Fruit fly (Drosophila melanogaster) whole organism, embryonic: ENCODE data around the gene CG31219.
A peak's percentile ranks its signal among the peaks of the same experiment; 100 is the strongest.

Experiments used
- B-H1 ChIP-seq: fragments of 200-800 bp; sonication (Bioruptor generic); IDR thresholded peaks from 3 replicates; pipeline ENCODE4 v1.3.6; 2022; ENCODE audit warnings: missing biosample characterization, missing genetic modification characterization
- Bgb ChIP-seq: fragments of 200-800 bp; sonication (Bioruptor generic); IDR thresholded peaks from 2 replicates; pipeline ENCODE4 v1.3.6; 2022; ENCODE audit warnings: missing biosample characterization, missing genetic modification characterization; ENCODE audit not compliant: partially characterized antibody
- CG12071 ChIP-seq: fragments of 200-800 bp; sonication (Bioruptor generic); optimal IDR thresholded peaks from 3 replicates; lab custom pipeline; 2018; ENCODE audit warnings: missing biosample characterization, mild to moderate bottlenecking, missing genetic modification characterization
- CG12236 ChIP-seq: fragments of 200-800 bp; sonication (Bioruptor generic); optimal IDR thresholded peaks from 2 replicates; lab custom pipeline; 2016; ENCODE audit warnings: missing biosample characterization, missing genetic modification characterization
- CG14014 ChIP-seq: fragments of 200-800 bp; sonication (Bioruptor generic); IDR thresholded peaks from 2 replicates; pipeline ENCODE4 v1.3.6; 2022; ENCODE audit warnings: missing biosample characterization, missing genetic modification characterization
- CG14441 ChIP-seq: fragments of 200-800 bp; sonication (Bioruptor generic); IDR thresholded peaks from 2 replicates; pipeline ENCODE4 v1.3.6; 2022; ENCODE audit warnings: missing biosample characterization, missing genetic modification characterization
- CG1602 ChIP-seq: fragments of 200-800 bp; sonication (Bioruptor generic); optimal IDR thresholded peaks from 3 replicates; lab custom pipeline; 2016; ENCODE audit warnings: missing biosample characterization, missing genetic modification characterization
- CG1647 ChIP-seq: fragments of 200-800 bp; sonication (Bioruptor generic); optimal IDR thresholded peaks from 3 replicates; lab custom pipeline; 2016; ENCODE audit warnings: missing biosample characterization, missing genetic modification characterization
- CG16779 ChIP-seq: fragments of 200-800 bp; sonication (Bioruptor generic); IDR thresholded peaks from 2 replicates; pipeline ENCODE4 v1.3.6; 2022; ENCODE audit warnings: missing biosample characterization, missing genetic modification characterization
- CG16815 ChIP-seq: fragments of 200-800 bp; sonication (Bioruptor generic); optimal IDR thresholded peaks from 3 replicates; lab custom pipeline; 2017; ENCODE audit warnings: missing biosample characterization, mild to moderate bottlenecking, missing genetic modification characterization
- CG18262 ChIP-seq: fragments of 200-800 bp; optimal IDR thresholded peaks from 3 replicates; lab custom pipeline; 2019; ENCODE audit warnings: missing biosample characterization, mild to moderate bottlenecking, missing genetic modification characterization, moderate library complexity
- CG18764 ChIP-seq: fragments of 200-800 bp; sonication (Bioruptor generic); optimal IDR thresholded peaks from 3 replicates; lab custom pipeline; 2016; ENCODE audit warnings: missing biosample characterization, missing genetic modification characterization
- CG2678 ChIP-seq: fragments of 200-800 bp; sonication (Bioruptor generic); optimal IDR thresholded peaks from 3 replicates; lab custom pipeline; 2019; ENCODE audit warnings: missing biosample characterization, mild to moderate bottlenecking, missing genetic modification characterization, moderate library complexity
- CG2889 ChIP-seq: fragments of 200-800 bp; sonication (Bioruptor generic); IDR thresholded peaks from 3 replicates; pipeline ENCODE4 v1.3.6; 2022; ENCODE audit warnings: missing biosample characterization, missing genetic modification characterization
- CG30403 ChIP-seq: fragments of 200-800 bp; sonication (Bioruptor generic); optimal IDR thresholded peaks from 3 replicates; lab custom pipeline; 2016; ENCODE audit warnings: missing biosample characterization, missing genetic modification characterization
- CG3281 ChIP-seq: fragments of 200-800 bp; sonication (Bioruptor generic); optimal IDR thresholded peaks from 3 replicates; lab custom pipeline; 2017; ENCODE audit warnings: missing biosample characterization, mild to moderate bottlenecking, missing genetic modification characterization
- CG4282 ChIP-seq: fragments of 200-800 bp; sonication (Bioruptor generic); optimal IDR thresholded peaks from 2 replicates; lab custom pipeline; 2016; ENCODE audit warnings: missing biosample characterization, missing genetic modification characterization
- CG4328 ChIP-seq: fragments of 200-800 bp; sonication (Bioruptor generic); optimal IDR thresholded peaks from 3 replicates; lab custom pipeline; 2017; ENCODE audit warnings: missing biosample characterization, missing genetic modification reagents, missing genetic modification characterization
- CG43689 ChIP-seq: fragments of 200-800 bp; sonication (Bioruptor generic); IDR thresholded peaks from 2 replicates; pipeline ENCODE4 v1.3.6; 2022; ENCODE audit warnings: missing biosample characterization, missing genetic modification characterization
- CG6175 ChIP-seq: fragments of 200-800 bp; sonication (Bioruptor generic); IDR thresholded peaks from 3 replicates; pipeline ENCODE4 v1.3.6; 2022; ENCODE audit warnings: missing biosample characterization, missing genetic modification characterization
- CG6272 ChIP-seq: fragments of 200-800 bp; sonication (Bioruptor generic); IDR thresholded peaks from 2 replicates; pipeline ENCODE4 v1.3.6; 2022; ENCODE audit warnings: missing biosample characterization, missing genetic modification characterization
- CG6654 ChIP-seq: fragments of 200-800 bp; sonication (Bioruptor generic); optimal IDR thresholded peaks from 2 replicates; lab custom pipeline; 2017; ENCODE audit warnings: missing biosample characterization, mild to moderate bottlenecking, missing genetic modification characterization
- CG7357 ChIP-seq: fragments of 200-800 bp; sonication (Bioruptor generic); IDR thresholded peaks from 3 replicates; pipeline ENCODE4 v1.3.6; 2022; ENCODE audit warnings: missing biosample characterization, missing genetic modification characterization
- CG8944 ChIP-seq: fragments of 200-800 bp; sonication (Bioruptor generic); optimal IDR thresholded peaks from 3 replicates; lab custom pipeline; 2016; ENCODE audit warnings: missing biosample characterization, missing genetic modification characterization
- Dad ChIP-seq: fragments of 200-800 bp; sonication (Bioruptor generic); optimal IDR thresholded peaks from 3 replicates; lab custom pipeline; 2016; ENCODE audit warnings: missing biosample characterization, missing genetic modification characterization
- Doc2 ChIP-seq: fragments of 200-800 bp; sonication (Bioruptor generic); IDR thresholded peaks from 2 replicates; pipeline ENCODE4 v1.3.6; 2022; ENCODE audit warnings: missing biosample characterization, missing genetic modification characterization
- Fer3 ChIP-seq: fragments of 200-800 bp; sonication (Bioruptor generic); optimal IDR thresholded peaks from 2 replicates; lab custom pipeline; 2018; ENCODE audit warnings: missing biosample characterization, mild to moderate bottlenecking, missing genetic modification characterization, moderate library complexity
- Hmx ChIP-seq: fragments of 200-800 bp; sonication (Bioruptor generic); optimal IDR thresholded peaks from 2 replicates; lab custom pipeline; 2016; ENCODE audit warnings: missing biosample characterization, missing genetic modification characterization
- Kr ChIP-seq: fragments of 200-800 bp; sonication (Bioruptor generic); optimal IDR thresholded peaks from 2 replicates; lab custom pipeline; 2017; ENCODE audit warnings: missing biosample characterization, mild to moderate bottlenecking, missing genetic modification characterization
- Mes4 ChIP-seq: fragments of 200-800 bp; sonication (Bioruptor generic); optimal IDR thresholded peaks from 2 replicates; lab custom pipeline; 2016; ENCODE audit warnings: missing biosample characterization, missing genetic modification characterization
- Nf-YB ChIP-seq: fragments of 200-800 bp; sonication (Bioruptor generic); optimal IDR thresholded peaks from 3 replicates; lab custom pipeline; 2019; ENCODE audit warnings: missing biosample characterization, mild to moderate bottlenecking, missing genetic modification characterization, moderate library complexity
- Scr ChIP-seq: fragments of 200-800 bp; sonication (Bioruptor generic); IDR thresholded peaks from 2 replicates; pipeline ENCODE4 v1.3.6; 2022; ENCODE audit warnings: missing biosample characterization, missing genetic modification characterization; ENCODE audit not compliant: partially characterized antibody
- Xbp1 ChIP-seq: fragments of 200-800 bp; sonication (Bioruptor generic); optimal IDR thresholded peaks from 3 replicates; lab custom pipeline; 2016; ENCODE audit warnings: missing biosample characterization, mild to moderate bottlenecking, missing genetic modification characterization
- bsh ChIP-seq, 2 experiments: fragments of 200-800 bp; sonication (Bioruptor generic); optimal IDR thresholded peaks; 2 replicates each; lab custom pipeline; 2017 to 2018; ENCODE audit warnings: mild to moderate bottlenecking in 2 of 2, missing biosample characterization in 2 of 2, missing genetic modification characterization in 2 of 2, moderate library complexity in 1 of 2
- chinmo ChIP-seq: fragments of 200-800 bp; sonication (Bioruptor generic); IDR thresholded peaks from 4 replicates; pipeline ENCODE4 v1.3.6; 2022; ENCODE audit warnings: missing biosample characterization, missing genetic modification characterization; ENCODE audit not compliant: partially characterized antibody
- da ChIP-seq: fragments of 200-800 bp; sonication (Bioruptor generic); optimal IDR thresholded peaks from 2 replicates; lab custom pipeline; 2016; ENCODE audit warnings: missing biosample characterization, missing genetic modification characterization
- dimm ChIP-seq: fragments of 200-800 bp; sonication (Bioruptor generic); IDR thresholded peaks from 2 replicates; pipeline ENCODE4 v1.3.6; 2022; ENCODE audit warnings: missing biosample characterization, missing genetic modification characterization
- dm ChIP-seq: fragments of 200-800 bp; sonication (Bioruptor generic); optimal IDR thresholded peaks from 3 replicates; lab custom pipeline; 2016; ENCODE audit warnings: missing biosample characterization, missing genetic modification characterization
- gcm2 ChIP-seq: fragments of 200-800 bp; sonication (Bioruptor generic); optimal IDR thresholded peaks from 2 replicates; lab custom pipeline; 2016; ENCODE audit warnings: missing biosample characterization, missing genetic modification characterization
- gem ChIP-seq: fragments of 200-800 bp; sonication (Bioruptor generic); optimal IDR thresholded peaks from 2 replicates; lab custom pipeline; 2019; ENCODE audit warnings: missing biosample characterization, mild to moderate bottlenecking, missing genetic modification characterization, moderate library complexity
- jigr1 ChIP-seq: fragments of 200-800 bp; sonication (Bioruptor generic); IDR thresholded peaks from 3 replicates; pipeline ENCODE4 v1.3.6; 2022; ENCODE audit warnings: missing biosample characterization, missing genetic modification characterization
- knrl ChIP-seq: fragments of 200-800 bp; sonication (Bioruptor generic); IDR thresholded peaks from 3 replicates; pipeline ENCODE4 v1.3.6; 2022; ENCODE audit warnings: missing biosample characterization, missing genetic modification characterization; ENCODE audit not compliant: partially characterized antibody
- lab ChIP-seq: fragments of 200-800 bp; sonication (Bioruptor generic); optimal IDR thresholded peaks from 3 replicates; lab custom pipeline; 2017; ENCODE audit warnings: missing biosample characterization, missing genetic modification characterization, mild to moderate bottlenecking, moderate library complexity, missing genetic modification reagents
- maf-S ChIP-seq: fragments of 200-800 bp; sonication (Bioruptor generic); optimal IDR thresholded peaks from 2 replicates; lab custom pipeline; 2016; ENCODE audit warnings: missing biosample characterization, missing genetic modification characterization
- org-1 ChIP-seq: fragments of 200-800 bp; sonication (Bioruptor generic); optimal IDR thresholded peaks from 2 replicates; lab custom pipeline; 2017; ENCODE audit warnings: missing biosample characterization, missing genetic modification characterization
- pum ChIP-seq: fragments of 200-800 bp; sonication (Bioruptor generic); optimal IDR thresholded peaks from 2 replicates; lab custom pipeline; 2016; ENCODE audit warnings: missing biosample characterization, missing genetic modification characterization
- sc ChIP-seq, 3 experiments: fragments of >200 bp in 2 of 3; fragments of 200-800 bp in 1 of 3; sonication (Bioruptor generic) in 1 of 3; optimal IDR thresholded peaks; 2 replicates in 2 of 3; 3 replicates in 1 of 3; lab custom pipeline; 2017; ENCODE audit warnings: mild to moderate bottlenecking in 1 of 3, missing biosample characterization in 1 of 3, missing genetic modification characterization in 1 of 3, missing genetic modification reagents in 1 of 3
- stc ChIP-seq: fragments of 200-800 bp; sonication (Bioruptor generic); IDR thresholded peaks from 2 replicates; pipeline ENCODE4 v1.3.6; 2022; ENCODE audit warnings: missing biosample characterization, missing genetic modification characterization
- sug ChIP-seq: fragments of 200-800 bp; optimal IDR thresholded peaks from 2 replicates; lab custom pipeline; 2019; ENCODE audit warnings: missing biosample characterization, mild to moderate bottlenecking, missing genetic modification characterization, moderate library complexity
- ttk ChIP-seq: fragments of 200-800 bp; sonication (Bioruptor generic); IDR thresholded peaks from 2 replicates; pipeline ENCODE4 v2.1.2; 2022; ENCODE audit warnings: missing biosample characterization, missing genetic modification characterization
- usp ChIP-seq: fragments of >200 bp; optimal IDR thresholded peaks from 2 replicates; lab custom pipeline; 2017; ENCODE audit warnings: missing biosample characterization, missing genetic modification characterization
- zfh1 ChIP-seq: fragments of 200-800 bp; sonication (Bioruptor generic); IDR thresholded peaks from 3 replicates; pipeline ENCODE4 v1.3.6; 2022; ENCODE audit warnings: missing biosample characterization, missing genetic modification characterization

CG31219 gene

DNA sequence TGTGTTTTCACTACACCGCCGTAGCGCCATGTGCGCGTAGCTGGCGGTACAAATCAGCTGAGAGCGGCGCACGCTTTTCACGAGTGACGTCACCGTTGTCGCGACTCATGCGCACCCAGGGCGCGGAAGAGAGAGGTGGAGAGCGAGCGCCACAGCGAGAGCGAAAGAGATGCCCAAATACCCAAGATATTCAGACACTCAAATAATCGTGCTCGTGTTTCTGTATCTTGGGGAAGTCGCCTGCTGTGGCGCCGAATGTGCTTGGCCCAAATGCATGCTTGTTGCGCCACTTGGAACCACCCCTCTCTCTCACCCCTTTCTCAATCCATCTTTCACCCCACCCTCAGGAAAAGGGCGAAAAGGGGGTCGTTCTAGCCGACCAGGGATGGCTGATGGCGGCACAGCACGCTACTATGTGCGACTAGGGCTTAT, 18.1 kb upstream of the CG31219 start, which contains the start of gene CG6231 (continued):
- TF ChIP-seq Scr (GFP tag; lab: Robert Waterston, UW) (no peak), maf-S (GFP tag; lab: Kevin White, UChicago) (no peak), chinmo (peak; percentile 92; the same call in 3 of the 4 replicates), Kr (no peak), Bgb (GFP tag; lab: Robert Waterston, UW) (no peak), Mes4 (no peak), lab (peak; percentile 5), CG16779 (GFP tag; lab: Robert Waterston, UW) (no peak), CG3281 (GFP tag; lab: Kevin White, UChicago) (no peak), gem (no peak), ttk (GFP tag; lab: Robert Waterston, UW) (peak; percentile 80), pum (no peak), CG7357 (no peak), CG18262 (tag; lab: Kevin White, UChicago) (no peak), CG18764 (GFP tag; lab: Kevin White, UChicago) (no peak), CG6175 (GFP tag; lab: Robert Waterston, UW) (no peak), org-1 (GFP tag; lab: Kevin White, UChicago) (no peak), CG12071 (GFP tag; lab: Kevin White, UChicago) (no peak), Xbp1 (GFP tag; lab: Kevin White, UChicago) (no peak), CG16815 (GFP tag; lab: Kevin White, UChicago) (no peak), CG1647 (GFP tag; lab: Kevin White, UChicago) (no peak), dm (GFP tag; lab: Kevin White, UChicago) (peak; percentile 59), CG4282 (GFP tag; lab: Kevin White, UChicago) (no peak), CG1602 (GFP tag; lab: Kevin White, UChicago) (no peak), CG14014 (no peak), bsh (GFP tag; optimal IDR thresholded peaks at IDR 0.05; lab: Kevin White, UChicago) (no peak), CG30403 (no peak), Fer3 (tag; lab: Kevin White, UChicago) (no peak), CG43689 (no peak), sc (optimal IDR thresholded peaks at IDR 0.05; lab: Kevin White, UChicago) (no peak), sc (GFP tag; optimal IDR thresholded peaks at IDR 0.05; lab: Kevin White, UChicago) (no peak), CG8944 (GFP tag; lab: Kevin White, UChicago) (no peak), Doc2 (GFP tag; lab: Robert Waterston, UW) (no peak), sug (tag; lab: Kevin White, UChicago) (no peak), dimm (no peak), B-H1 (no peak), usp (GFP tag; lab: Kevin White, UChicago) (no peak), gcm2 (no peak), CG6272 (GFP tag; lab: Robert Waterston, UW) (no peak), CG4328 (GFP tag; lab: Kevin White, UChicago) (no peak), CG2889 (GFP tag; lab: Robert Waterston, UW) (no peak), da (no peak), CG14441 (no peak), Nf-YB (GFP tag; lab: Kevin White, UChicago) (no peak), knrl (GFP tag; lab: Robert Waterston, UW) (no peak), CG6654 (GFP tag; lab: Kevin White, UChicago) (no peak), stc (GFP tag; lab: Robert Waterston, UW) (no peak), Hmx (GFP tag; lab: Kevin White, UChicago) (no peak), Dad (GFP tag; lab: Kevin White, UChicago) (no peak), CG12236 (GFP tag; lab: Kevin White, UChicago) (no peak), jigr1 (no peak), CG2678 (peak; percentile 2), zfh1 (GFP tag; lab: Robert Waterston, UW) (no peak)
